Worm (Caenorhabditis elegans) whole organism, young adult: Measurements from ENCODE around the gene cyp-14A1.

Experiments used
- B0261.1 ChIP-seq: sonication (generic microtip); optimal IDR thresholded peaks from 2 replicates; lab custom pipeline; 2016; ENCODE audit warnings: mild to moderate bottlenecking, missing genetic modification characterization, moderate library complexity, missing compliant biosample characterization
- B0336.3 ChIP-seq: fragments of 200-800 bp; sonication (Bioruptor generic); IDR thresholded peaks from 2 replicates; pipeline ENCODE4 v1.3.6; 2022; ENCODE audit warnings: missing genetic modification characterization, missing compliant biosample characterization
- C17E4.6 ChIP-seq: fragments of 200-800 bp; sonication (Bioruptor generic); IDR thresholded peaks from 2 replicates; pipeline ENCODE4 v1.3.6; 2022; ENCODE audit warnings: missing genetic modification reagents, missing genetic modification characterization, missing compliant biosample characterization
- F39B2.1 ChIP-seq: fragments of 200-800 bp; sonication (Bioruptor generic); IDR thresholded peaks from 2 replicates; pipeline ENCODE4 v1.3.6; 2022; ENCODE audit warnings: missing genetic modification reagents, missing genetic modification characterization, missing compliant biosample characterization
- F52B5.7 ChIP-seq: sonication (generic microtip); optimal IDR thresholded peaks from 2 replicates; lab custom pipeline; 2016; ENCODE audit warnings: mild to moderate bottlenecking, missing genetic modification characterization, missing compliant biosample characterization
- F57C9.4 ChIP-seq: sonication (generic microtip); optimal IDR thresholded peaks from 2 replicates; lab custom pipeline; 2017; ENCODE audit warnings: mild to moderate bottlenecking, missing genetic modification characterization, missing compliant biosample characterization
- K11D2.4 ChIP-seq: fragments of 200-800 bp; sonication (Bioruptor generic); IDR thresholded peaks from 2 replicates; pipeline ENCODE4 v1.3.6; 2022; ENCODE audit warnings: missing genetic modification reagents, missing genetic modification characterization, missing compliant biosample characterization
- K12H6.12 ChIP-seq: fragments of 200-800 bp; sonication (Bioruptor generic); optimal IDR thresholded peaks from 2 replicates; lab custom pipeline; 2018; ENCODE audit warnings: mild to moderate bottlenecking, missing genetic modification characterization, missing compliant biosample characterization
- Y53G8AR.9 ChIP-seq: fragments of 200-800 bp; sonication (Bioruptor generic); conservative IDR thresholded peaks from 2 replicates; pipeline ENCODE4 v1.3.6; 2022; ENCODE audit warnings: missing genetic modification reagents, missing genetic modification characterization, missing compliant biosample characterization
- ZK185.1 ChIP-seq: sonication (generic microtip); optimal IDR thresholded peaks from 2 replicates; lab custom pipeline; 2016; ENCODE audit warnings: mild to moderate bottlenecking, missing genetic modification characterization, missing compliant biosample characterization; ENCODE audit not compliant: poor library complexity, severe bottlenecking
- akir-1 ChIP-seq: fragments of 200-800 bp; sonication (Bioruptor generic); optimal IDR thresholded peaks from 2 replicates; lab custom pipeline; 2018; ENCODE audit warnings: mild to moderate bottlenecking, missing genetic modification characterization, moderate library complexity, missing compliant biosample characterization
- cebp-2 ChIP-seq: fragments of 200-800 bp; sonication (Bioruptor generic); IDR thresholded peaks from 2 replicates; pipeline ENCODE4 v1.3.6; 2022; ENCODE audit warnings: missing genetic modification characterization, missing compliant biosample characterization
- ceh-79 ChIP-seq: sonication (generic microtip); optimal IDR thresholded peaks from 2 replicates; lab custom pipeline; 2017; ENCODE audit warnings: mild to moderate bottlenecking, missing genetic modification characterization, missing compliant biosample characterization
- ceh-91 ChIP-seq: fragments of 200-800 bp; sonication (Bioruptor generic); IDR thresholded peaks from 2 replicates; pipeline ENCODE4 v1.3.6; 2022; ENCODE audit warnings: missing genetic modification reagents, missing genetic modification characterization, missing compliant biosample characterization
- chd-7 ChIP-seq: sonication (generic microtip); optimal IDR thresholded peaks from 2 replicates; lab custom pipeline; 2016; ENCODE audit warnings: mild to moderate bottlenecking, missing genetic modification characterization, moderate library complexity, missing compliant biosample characterization
- dpl-1 ChIP-seq: fragments of 150-350 bp; optimal IDR thresholded peaks from 2 replicates; lab custom pipeline; 2014; ENCODE audit warnings: missing biosample characterization, missing genetic modification reagents, missing genetic modification characterization
- efl-1 ChIP-seq: fragments of 150-350 bp; optimal IDR thresholded peaks from 2 replicates; lab custom pipeline; 2014; ENCODE audit warnings: missing biosample characterization, missing genetic modification reagents, missing genetic modification characterization
- ekl-4 ChIP-seq: fragments of 200-800 bp; sonication (Bioruptor generic); IDR thresholded peaks from 2 replicates; pipeline ENCODE4 v1.3.6; 2022; ENCODE audit warnings: missing genetic modification reagents, missing genetic modification characterization, missing compliant biosample characterization
- fkh-3 ChIP-seq: sonication (generic microtip); optimal IDR thresholded peaks from 2 replicates; lab custom pipeline; 2016; ENCODE audit warnings: mild to moderate bottlenecking, missing genetic modification characterization, missing compliant biosample characterization
- hlh-12 ChIP-seq: sonication (generic microtip); optimal IDR thresholded peaks from 2 replicates; lab custom pipeline; 2016; ENCODE audit warnings: missing genetic modification characterization, missing compliant biosample characterization
- hmg-20 ChIP-seq: fragments of 200-800 bp; sonication (Bioruptor generic); IDR thresholded peaks from 2 replicates; pipeline ENCODE4 v1.3.6; 2022; ENCODE audit warnings: missing genetic modification reagents, missing genetic modification characterization, missing compliant biosample characterization
- hsf-1 ChIP-seq: fragments of 200-800 bp; sonication (Bioruptor generic); IDR thresholded peaks from 2 replicates; pipeline ENCODE4 v1.3.6; 2022; ENCODE audit warnings: missing genetic modification reagents, missing genetic modification characterization, missing compliant biosample characterization
- let-526 ChIP-seq: fragments of 200-800 bp; sonication (Bioruptor generic); IDR thresholded peaks from 2 replicates; pipeline ENCODE4 v1.3.6; 2022; ENCODE audit warnings: missing genetic modification reagents, missing genetic modification characterization, missing compliant biosample characterization
- let-607 ChIP-seq, 2 experiments: fragments of 200-800 bp in 1 of 2; sonication (Bioruptor generic) in 1 of 2; sonication (generic microtip) in 1 of 2; optimal IDR thresholded peaks; 2 replicates each; lab custom pipeline; 2016 to 2018; ENCODE audit warnings: mild to moderate bottlenecking in 2 of 2, missing compliant biosample characterization in 2 of 2, missing genetic modification characterization in 2 of 2, moderate library complexity in 2 of 2, missing genotype in 1 of 2
- madf-10 ChIP-seq: sonication (generic microtip); optimal IDR thresholded peaks from 2 replicates; lab custom pipeline; 2016; ENCODE audit warnings: mild to moderate bottlenecking, missing genetic modification characterization, missing compliant biosample characterization
- madf-6 ChIP-seq: fragments of 200-800 bp; sonication (Bioruptor generic); IDR thresholded peaks from 2 replicates; pipeline ENCODE4 v1.3.6; 2022; ENCODE audit warnings: missing genetic modification reagents, missing genetic modification characterization, missing compliant biosample characterization
- nfya-1 ChIP-seq: sonication (generic microtip); optimal IDR thresholded peaks from 2 replicates; lab custom pipeline; 2017; ENCODE audit warnings: antibody characterized with exemption, missing compliant biosample characterization, missing genetic modification characterization, borderline replicate concordance; ENCODE audit not compliant: insufficient read depth
- nfyb-1 ChIP-seq: fragments of 200-800 bp; sonication (Bioruptor generic); IDR thresholded peaks from 2 replicates; pipeline ENCODE4 v1.3.6; 2022; ENCODE audit warnings: missing genetic modification reagents, missing genetic modification characterization, missing compliant biosample characterization
- nhr-120 ChIP-seq: fragments of 200-800 bp; sonication (Bioruptor generic); IDR thresholded peaks from 2 replicates; pipeline ENCODE4 v1.3.6; 2022; ENCODE audit warnings: missing genetic modification characterization, missing compliant biosample characterization
- nhr-27 ChIP-seq: fragments of 200-800 bp; sonication (Bioruptor generic); optimal IDR thresholded peaks from 2 replicates; lab custom pipeline; 2018; ENCODE audit warnings: mild to moderate bottlenecking, missing genetic modification characterization, moderate library complexity, missing compliant biosample characterization
- nhr-90 ChIP-seq: sonication (generic microtip); optimal IDR thresholded peaks from 2 replicates; lab custom pipeline; 2016; ENCODE audit warnings: missing genotype, mild to moderate bottlenecking, missing genetic modification characterization, missing compliant biosample characterization
- repo-1 ChIP-seq: sonication (generic microtip); optimal IDR thresholded peaks from 2 replicates; lab custom pipeline; 2017; ENCODE audit warnings: mild to moderate bottlenecking, missing genetic modification characterization, missing compliant biosample characterization
- sdz-38 ChIP-seq: sonication (generic microtip); optimal IDR thresholded peaks from 2 replicates; lab custom pipeline; 2016; ENCODE audit warnings: missing genotype, missing genetic modification characterization, missing compliant biosample characterization
- snpc-1.1 ChIP-seq: sonication (generic microtip); optimal IDR thresholded peaks from 2 replicates; lab custom pipeline; 2017; ENCODE audit warnings: missing genetic modification characterization, mild to moderate bottlenecking, missing compliant biosample characterization, antibody characterized with exemption, moderate library complexity, missing genotype, missing genetic modification reagents; ENCODE audit not compliant: insufficient read depth
- snpc-1.3 ChIP-seq: sonication (generic microtip); optimal IDR thresholded peaks from 2 replicates; lab custom pipeline; 2017; ENCODE audit warnings: missing genetic modification characterization, mild to moderate bottlenecking, missing compliant biosample characterization, antibody characterized with exemption, moderate library complexity, missing genotype, missing genetic modification reagents; ENCODE audit not compliant: insufficient read depth
- snpc-3.4 ChIP-seq: sonication (generic microtip); optimal IDR thresholded peaks from 2 replicates; lab custom pipeline; 2017; ENCODE audit warnings: missing genetic modification characterization, mild to moderate bottlenecking, missing compliant biosample characterization, antibody characterized with exemption, moderate library complexity, missing genotype, missing genetic modification reagents
- snpc-4 ChIP-seq, 5 experiments: fragments of 150-350 bp in 1 of 5; sonication (generic microtip) in 4 of 5; optimal IDR thresholded peaks; 2 replicates each; lab custom pipeline; 2014 to 2018; ENCODE audit warnings: missing genetic modification characterization in 5 of 5, missing biosample characterization in 3 of 5, antibody characterized with exemption in 2 of 5, mild to moderate bottlenecking in 2 of 5, missing compliant biosample characterization in 2 of 5, missing genotype in 2 of 5, moderate library complexity in 2 of 5, missing genetic modification reagents in 1 of 5
- tbp1 ChIP-seq: fragments of 200-800 bp; sonication (Bioruptor generic); optimal IDR thresholded peaks from 2 replicates; lab custom pipeline; 2018; ENCODE audit warnings: mild to moderate bottlenecking, missing genetic modification characterization, missing compliant biosample characterization
- unc-130 ChIP-seq: sonication (generic microtip); optimal IDR thresholded peaks from 2 replicates; lab custom pipeline; 2016; ENCODE audit warnings: missing genetic modification reagents, missing genetic modification characterization, missing compliant biosample characterization
- unc-62 ChIP-seq: fragments of 150-350 bp; optimal IDR thresholded peaks from 2 replicates; lab custom pipeline; 2014; ENCODE audit warnings: missing biosample characterization, missing genetic modification reagents, missing genetic modification characterization
- zim-3 ChIP-seq: sonication (generic microtip); optimal IDR thresholded peaks from 2 replicates; lab custom pipeline; 2017; ENCODE audit warnings: mild to moderate bottlenecking, missing genetic modification characterization, moderate library complexity, missing compliant biosample characterization
- ztf-25 ChIP-seq: fragments of 200-800 bp; sonication (Bioruptor generic); IDR thresholded peaks from 2 replicates; pipeline ENCODE4 v1.3.6; 2022; ENCODE audit warnings: missing genetic modification reagents, missing genetic modification characterization, missing compliant biosample characterization
- ztf-6 ChIP-seq: fragments of 200-800 bp; sonication (Bioruptor generic); IDR thresholded peaks from 2 replicates; pipeline ENCODE4 v1.3.6; 2022; ENCODE audit warnings: missing genetic modification reagents, missing genetic modification characterization, missing compliant biosample characterization

Gene cyp-14A1

DNA sequence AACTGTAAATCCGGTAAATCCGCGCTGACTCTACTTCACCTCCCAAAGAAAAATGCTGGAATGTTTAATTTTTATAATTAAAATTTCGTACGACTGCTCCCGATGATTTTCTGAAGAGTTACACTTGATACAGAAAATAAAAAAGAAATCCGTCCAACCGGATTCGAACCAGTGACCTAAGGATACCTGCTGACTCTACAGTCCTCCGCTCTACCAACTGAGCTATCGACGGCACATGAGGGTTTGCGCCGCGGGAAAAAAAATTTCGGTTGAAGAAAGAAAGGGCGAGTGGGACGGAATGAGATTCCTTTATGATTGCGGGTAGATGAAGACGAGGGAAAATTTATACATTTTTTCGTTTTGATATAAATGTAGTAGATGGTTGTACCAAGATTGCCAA is 17.5 kb upstream of the cyp-14A1 start (continued):
- TF ChIP-seq nhr-120 (GFP tag; lab: Robert Waterston, UW) = 0 out of 2 replicates have a peak, but pooled peaks have one; percentile 50
- TF ChIP-seq unc-130 (GFP tag; lab: Kevin White, UChicago) = no peak
- TF ChIP-seq snpc-3.4 (tag; lab: Kevin White, UChicago) = peak; percentile 50
- peak; percentile 87 for TF ChIP-seq tbp1 (GFP tag; lab: Kevin White, UChicago)

DNA sequence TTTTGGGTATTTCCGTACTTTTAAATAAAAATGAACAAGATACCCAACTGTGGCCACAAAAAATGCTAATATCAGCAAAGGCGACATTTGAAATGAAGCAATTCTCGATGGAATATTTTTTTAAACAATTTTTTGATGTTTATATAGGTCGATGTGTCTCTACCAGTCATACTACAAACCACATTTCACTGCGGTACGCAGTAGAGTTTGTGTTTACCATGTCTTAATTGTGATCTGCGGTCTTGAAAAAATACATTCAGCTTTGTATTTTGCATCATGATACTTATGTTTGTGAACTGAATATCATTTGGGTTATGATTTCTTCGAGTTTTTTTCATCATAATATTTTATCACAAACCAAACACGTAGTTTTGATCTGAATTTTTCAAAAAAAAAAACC is 16.9 kb upstream of the cyp-14A1 start, which contains the start of gene cyp-14A4:
TSS of gene cyp-14A4 (minus strand) at position 107 of the 400 bp plus-strand sequence.
- TF ChIP-seq akir-1 = no peak
- no peak for TF ChIP-seq snpc-3.4 (tag; lab: Kevin White, UChicago)
- TF ChIP-seq nfyb-1 (GFP tag; lab: Robert Waterston, UW) = no peak
- no peak for TF ChIP-seq hlh-12 (tag; lab: Kevin White, UChicago)
- TF ChIP-seq efl-1 = no peak
- TF ChIP-seq ceh-79 (tag; lab: Kevin White, UChicago) = no peak
- TF ChIP-seq nhr-90 (tag; lab: Kevin White, UChicago) = no peak
- no peak for TF ChIP-seq B0261.1
- no peak for TF ChIP-seq unc-130 (GFP tag; lab: Kevin White, UChicago)
- TF ChIP-seq dpl-1 (GFP tag; lab: Kevin White, UChicago) = no peak
- no peak for TF ChIP-seq fkh-3
- TF ChIP-seq, all 124 proteins: peak for 0

DNA sequence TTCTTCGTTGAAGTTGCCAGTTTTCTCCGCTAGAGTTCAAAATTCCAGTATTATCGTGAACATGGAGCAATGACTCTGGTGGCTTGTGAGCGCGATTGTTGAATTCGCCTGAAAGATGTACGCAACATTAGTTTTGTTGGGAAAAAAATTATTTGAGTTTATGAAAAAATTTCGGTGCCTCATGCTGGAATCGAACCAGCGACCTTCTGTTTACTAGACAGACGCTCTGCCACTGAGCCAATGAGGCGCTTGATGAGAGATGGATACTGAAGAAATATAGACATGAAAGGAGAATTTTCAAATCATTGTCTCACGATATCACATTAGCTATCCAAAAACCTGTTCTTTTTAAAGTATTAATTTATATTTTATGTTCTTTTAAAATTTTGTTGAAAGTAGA is 16.3 kb upstream of the cyp-14A1 start:
- no peak for TF ChIP-seq cebp-2 (GFP tag; lab: Robert Waterston, UW)
- peak; percentile 11 for TF ChIP-seq snpc-4 (GFP tag; optimal IDR thresholded peaks at IDR 0.05; lab: Kevin White, UChicago)
- TF ChIP-seq snpc-4 (tag; optimal IDR thresholded peaks at IDR 0.05; lab: Kevin White, UChicago) = peak in 1 of 4 experiments; percentile 34
- peak; percentile 65 for TF ChIP-seq F52B5.7 (tag; lab: Kevin White, UChicago)
- no peak for TF ChIP-seq madf-10 (tag; lab: Kevin White, UChicago)
- no peak for TF ChIP-seq ceh-91 (GFP tag; lab: Robert Waterston, UW)
- no peak for TF ChIP-seq B0336.3
- no peak for TF ChIP-seq sdz-38 (tag; lab: Kevin White, UChicago)
- TF ChIP-seq let-607 (tag; optimal IDR thresholded peaks at IDR 0.05; lab: Kevin White, UChicago) = peak; percentile 9 to 39
- TF ChIP-seq unc-130 (GFP tag; lab: Kevin White, UChicago) = peak; percentile 13
- TF ChIP-seq nhr-27 (tag; lab: Kevin White, UChicago) = no peak
- 0 out of 2 replicates have a peak, but pooled peaks have one; percentile 52 for TF ChIP-seq ekl-4 (GFP tag; lab: Robert Waterston, UW)
- TF ChIP-seq akir-1 = no peak
- peak; percentile 48 for TF ChIP-seq ZK185.1 (tag; lab: Kevin White, UChicago)
- TF ChIP-seq zim-3 (tag; lab: Kevin White, UChicago) = peak; percentile 38
- no peak for TF ChIP-seq let-526 (GFP tag; lab: Robert Waterston, UW)
- no peak for TF ChIP-seq hmg-20 (GFP tag; lab: Robert Waterston, UW)
- no peak for TF ChIP-seq repo-1 (tag; lab: Kevin White, UChicago)
- no peak for TF ChIP-seq K12H6.12 (tag; lab: Kevin White, UChicago)
- TF ChIP-seq F57C9.4 (tag; lab: Kevin White, UChicago) = no peak
- TF ChIP-seq chd-7 (tag; lab: Kevin White, UChicago) = peak; percentile 12
- TF ChIP-seq ztf-25 (GFP tag; lab: Robert Waterston, UW) = peak; percentile 89
- TF ChIP-seq B0261.1 = peak; percentile 83
- TF ChIP-seq unc-62 = no peak
- TF ChIP-seq Y53G8AR.9 = no peak
- TF ChIP-seq C17E4.6 (GFP tag; lab: Robert Waterston, UW) = no peak
- no peak for TF ChIP-seq ztf-6 (GFP tag; lab: Robert Waterston, UW)
- TF ChIP-seq F39B2.1 (GFP tag; lab: Robert Waterston, UW) = no peak
- TF ChIP-seq madf-6 = no peak
- no peak for TF ChIP-seq snpc-1.3 (tag; lab: Kevin White, UChicago)
- no peak for TF ChIP-seq K11D2.4 (GFP tag; lab: Robert Waterston, UW)
- TF ChIP-seq hsf-1 (GFP tag; lab: Robert Waterston, UW) = no peak
- TF ChIP-seq nfyb-1 (GFP tag; lab: Robert Waterston, UW) = peak; percentile 60; the same call in 1 of the 2 replicates
- peak; percentile 2 for TF ChIP-seq snpc-1.1 (tag; lab: Kevin White, UChicago)
- TF ChIP-seq nfya-1 (tag; lab: Kevin White, UChicago) = no peak
